Fruit fly (Drosophila melanogaster): ENCODE results near the gene CG4229.

- TF ChIP-seq rgr (GFP tag; optimal IDR thresholded peaks at IDR 0.05) = peak; percentile 78
- TF ChIP-seq dl (GFP tag; optimal IDR thresholded peaks at IDR 0.05; ENCODE audit: insufficient read depth in 1 of 2, partially characterized antibody in 2 of 2) = no peak
- peak; percentile 65 for TF ChIP-seq h (GFP tag; optimal IDR thresholded peaks at IDR 0.05)
- peak; percentile 76 for TF ChIP-seq br (GFP tag; optimal IDR thresholded peaks at IDR 0.05)
- no peak for TF ChIP-seq sage (GFP tag; optimal IDR thresholded peaks at IDR 0.05)
- no peak for TF ChIP-seq jim (GFP tag; optimal IDR thresholded peaks at IDR 0.05)
- TF ChIP-seq pan (optimal IDR thresholded peaks at IDR 0.05) = no peak
These were observed 24.6 kb downstream of the CG4229 start, which contains the start of gene Smn for dm6 chr3L:16581201-16581705.
